Worm (Caenorhabditis elegans) whole organism, L2 larva: ENCODE data around the gene F14B8.6.

Experiments used
- C34F6.9 ChIP-seq: fragments of 150-350 bp; optimal IDR thresholded peaks from 2 replicates; lab custom pipeline; 2014; ENCODE audit warnings: missing biosample characterization, missing genetic modification characterization
- F13H6.1 ChIP-seq: sonication (generic microtip); optimal IDR thresholded peaks from 2 replicates; lab custom pipeline; 2016; ENCODE audit warnings: missing genetic modification characterization, missing compliant biosample characterization
- R02D3.7 ChIP-seq: fragments of 150-350 bp; optimal IDR thresholded peaks from 2 replicates; lab custom pipeline; 2014; ENCODE audit warnings: missing biosample characterization, missing genetic modification characterization
- Y55F3AM.14 ChIP-seq: fragments of 200-800 bp; sonication (Bioruptor generic); optimal IDR thresholded peaks from 2 replicates; lab custom pipeline; 2018; ENCODE audit warnings: mild to moderate bottlenecking, missing genetic modification characterization, missing compliant biosample characterization
- ZK546.5 ChIP-seq: sonication (generic microtip); optimal IDR thresholded peaks from 2 replicates; lab custom pipeline; 2017; ENCODE audit warnings: missing biosample characterization, missing genetic modification characterization
- alr-1 ChIP-seq: fragments of 150-350 bp; optimal IDR thresholded peaks from 2 replicates; lab custom pipeline; 2014; ENCODE audit warnings: missing biosample characterization, missing genetic modification characterization
- aly-2 ChIP-seq: fragments of 150-350 bp; optimal IDR thresholded peaks from 2 replicates; lab custom pipeline; 2014; ENCODE audit warnings: missing biosample characterization, missing genetic modification characterization
- ama-1 ChIP-seq: fragments of 150-350 bp; optimal IDR thresholded peaks from 2 replicates; lab custom pipeline; 2018; ENCODE audit warnings: inconsistent platforms
- blmp-1 ChIP-seq: sonication (generic microtip); optimal IDR thresholded peaks from 2 replicates; lab custom pipeline; 2017; ENCODE audit warnings: missing genetic modification characterization, mild to moderate bottlenecking, missing compliant biosample characterization, antibody characterized with exemption, moderate library complexity; ENCODE audit not compliant: insufficient read depth
- ceh-16 ChIP-seq: fragments of 150-350 bp; optimal IDR thresholded peaks from 2 replicates; lab custom pipeline; 2014; ENCODE audit warnings: missing biosample characterization, missing genetic modification characterization
- ceh-82 ChIP-seq: fragments of 150-350 bp; optimal IDR thresholded peaks from 2 replicates; lab custom pipeline; 2014; ENCODE audit warnings: missing biosample characterization, missing genetic modification characterization
- crh-2 ChIP-seq: sonication (generic microtip); optimal IDR thresholded peaks from 2 replicates; lab custom pipeline; 2017; ENCODE audit warnings: missing biosample characterization, missing genetic modification characterization
- dmd-4 ChIP-seq: sonication (generic microtip); optimal IDR thresholded peaks from 2 replicates; lab custom pipeline; 2017; ENCODE audit warnings: missing biosample characterization, missing genetic modification characterization
- egl-27 ChIP-seq: sonication (generic microtip); optimal IDR thresholded peaks from 3 replicates; lab custom pipeline; 2017; ENCODE audit warnings: missing biosample characterization, missing genetic modification reagents, missing genetic modification characterization
- elt-1 ChIP-seq: fragments of 150-350 bp; optimal IDR thresholded peaks from 2 replicates; lab custom pipeline; 2014; ENCODE audit warnings: missing biosample characterization, missing genetic modification characterization
- elt-3 ChIP-seq: sonication (generic microtip); optimal IDR thresholded peaks from 2 replicates; lab custom pipeline; 2017; ENCODE audit warnings: missing biosample characterization, missing genetic modification characterization
- fos-1 ChIP-seq: fragments of 150-350 bp; optimal IDR thresholded peaks from 2 replicates; lab custom pipeline; 2014; ENCODE audit warnings: missing biosample characterization, missing genetic modification characterization
- gmeb-1 ChIP-seq: fragments of 150-350 bp; optimal IDR thresholded peaks from 2 replicates; lab custom pipeline; 2014; ENCODE audit warnings: missing biosample characterization, missing genetic modification characterization
- lin-11 ChIP-seq: fragments of 150-350 bp; sonication (generic microtip); optimal IDR thresholded peaks from 2 replicates; lab custom pipeline; 2014; ENCODE audit warnings: missing biosample characterization, missing genetic modification characterization, inconsistent platforms, mixed read lengths
- lin-13 ChIP-seq: fragments of 150-350 bp; optimal IDR thresholded peaks from 2 replicates; lab custom pipeline; 2014; ENCODE audit warnings: missing biosample characterization, missing genetic modification reagents, missing genetic modification characterization
- lin-39 ChIP-seq: fragments of 150-350 bp; optimal IDR thresholded peaks from 2 replicates; lab custom pipeline; 2014; ENCODE audit warnings: missing biosample characterization, missing genetic modification reagents, missing genetic modification characterization
- lsy-2 ChIP-seq, 2 experiments: fragments of 150-350 bp in 1 of 2; sonication (generic microtip) in 1 of 2; optimal IDR thresholded peaks; 2 replicates each; lab custom pipeline; 2014 to 2017; ENCODE audit warnings: missing biosample characterization in 2 of 2, missing genetic modification characterization in 2 of 2
- mab-5 ChIP-seq: fragments of 150-350 bp; optimal IDR thresholded peaks from 2 replicates; lab custom pipeline; 2014; ENCODE audit warnings: missing biosample characterization, missing genetic modification characterization
- mbf-1 ChIP-seq: sonication (generic microtip); optimal IDR thresholded peaks from 2 replicates; lab custom pipeline; 2017; ENCODE audit warnings: missing biosample characterization, missing genetic modification characterization
- mdl-1 ChIP-seq, 2 experiments: fragments of 150-350 bp in 1 of 2; sonication (generic microtip) in 1 of 2; optimal IDR thresholded peaks; 2 replicates each; lab custom pipeline; 2017; ENCODE audit warnings: missing biosample characterization in 2 of 2, missing genetic modification characterization in 2 of 2
- nhr-10 ChIP-seq: sonication (generic microtip); optimal IDR thresholded peaks from 2 replicates; lab custom pipeline; 2017; ENCODE audit warnings: missing biosample characterization, missing genetic modification characterization
- nhr-11 ChIP-seq: fragments of 150-350 bp; optimal IDR thresholded peaks from 2 replicates; lab custom pipeline; 2014; ENCODE audit warnings: missing biosample characterization, missing genetic modification characterization
- nhr-12 ChIP-seq: fragments of 150-350 bp; optimal IDR thresholded peaks from 2 replicates; lab custom pipeline; 2014; ENCODE audit warnings: missing biosample characterization, missing genetic modification characterization
- nhr-129 ChIP-seq: fragments of 150-350 bp; optimal IDR thresholded peaks from 2 replicates; lab custom pipeline; 2014; ENCODE audit warnings: missing biosample characterization, missing genetic modification characterization
- nhr-21 ChIP-seq: fragments of 150-350 bp; optimal IDR thresholded peaks from 2 replicates; lab custom pipeline; 2014; ENCODE audit warnings: missing biosample characterization, missing genetic modification characterization
- nhr-23 ChIP-seq: fragments of 150-350 bp; optimal IDR thresholded peaks from 2 replicates; lab custom pipeline; 2014; ENCODE audit warnings: missing biosample characterization, missing genetic modification reagents, missing genetic modification characterization
- nhr-237 ChIP-seq: fragments of 150-350 bp; optimal IDR thresholded peaks from 2 replicates; lab custom pipeline; 2014; ENCODE audit warnings: missing biosample characterization, missing genetic modification characterization
- nhr-25 ChIP-seq: fragments of 150-350 bp; sonication (generic microtip); optimal IDR thresholded peaks from 3 replicates; lab custom pipeline; 2014; ENCODE audit warnings: missing biosample characterization, missing genetic modification characterization
- nhr-6 ChIP-seq: fragments of 150-350 bp; optimal IDR thresholded peaks from 2 replicates; lab custom pipeline; 2014; ENCODE audit warnings: missing biosample characterization, missing genetic modification characterization
- nhr-77 ChIP-seq: fragments of 150-350 bp; optimal IDR thresholded peaks from 2 replicates; lab custom pipeline; 2014; ENCODE audit warnings: missing biosample characterization, missing genetic modification characterization
- peb-1 ChIP-seq: fragments of 150-350 bp; optimal IDR thresholded peaks from 2 replicates; lab custom pipeline; 2014; ENCODE audit warnings: missing biosample characterization, missing genetic modification characterization
- sem-4 ChIP-seq: fragments of 150-350 bp; optimal IDR thresholded peaks from 2 replicates; lab custom pipeline; 2014; ENCODE audit warnings: missing biosample characterization, missing genetic modification reagents, missing genetic modification characterization
- skn-1 ChIP-seq: sonication (generic microtip); optimal IDR thresholded peaks from 2 replicates; lab custom pipeline; 2017; ENCODE audit warnings: missing biosample characterization, missing genetic modification characterization
- sma-3 ChIP-seq: sonication (generic microtip); optimal IDR thresholded peaks from 2 replicates; lab custom pipeline; 2016; ENCODE audit warnings: missing genetic modification reagents, missing genetic modification characterization, missing compliant biosample characterization
- sma-9 ChIP-seq, 2 experiments: fragments of 150-350 bp in 1 of 2; sonication (generic microtip) in 1 of 2; optimal IDR thresholded peaks; 2 replicates each; lab custom pipeline; 2014 to 2016; ENCODE audit warnings: missing genetic modification characterization in 2 of 2, mild to moderate bottlenecking in 1 of 2, missing biosample characterization in 1 of 2, missing compliant biosample characterization in 1 of 2, missing genetic modification reagents in 1 of 2, moderate library complexity in 1 of 2
- snpc-4 ChIP-seq: fragments of 150-350 bp; optimal IDR thresholded peaks from 2 replicates; lab custom pipeline; 2014; ENCODE audit warnings: missing biosample characterization, missing genetic modification characterization
- unc-39 ChIP-seq: fragments of 150-350 bp; optimal IDR thresholded peaks from 2 replicates; lab custom pipeline; 2014; ENCODE audit warnings: missing biosample characterization, missing genetic modification characterization
- unc-55 ChIP-seq: fragments of 150-350 bp; sonication (generic microtip); optimal IDR thresholded peaks from 3 replicates; lab custom pipeline; 2014; ENCODE audit warnings: missing biosample characterization, missing genetic modification reagents, missing genetic modification characterization
- unc-62 ChIP-seq: fragments of 150-350 bp; optimal IDR thresholded peaks from 2 replicates; lab custom pipeline; 2014; ENCODE audit warnings: missing biosample characterization, missing genetic modification reagents, missing genetic modification characterization
- zag-1 ChIP-seq: fragments of 150-350 bp; optimal IDR thresholded peaks from 2 replicates; lab custom pipeline; 2014; ENCODE audit warnings: missing biosample characterization, missing genetic modification characterization
- ztf-1 ChIP-seq: fragments of 200-800 bp; sonication (Bioruptor generic); conservative IDR thresholded peaks from 2 replicates; pipeline ENCODE4 v1.3.6; 2022; ENCODE audit warnings: missing genetic modification characterization, missing compliant biosample characterization
- ztf-11 ChIP-seq: sonication (generic microtip); optimal IDR thresholded peaks from 2 replicates; lab custom pipeline; 2017; ENCODE audit warnings: missing biosample characterization, missing genetic modification characterization
- ztf-4 ChIP-seq: fragments of 150-350 bp; optimal IDR thresholded peaks from 2 replicates; lab custom pipeline; 2014; ENCODE audit warnings: missing biosample characterization, missing genetic modification characterization

Gene F14B8.6

ce11 chrX:6932134-6932533 is at the start of gene F14B8.6:
F14B8.6 (minus strand) TSS chrX:6932425.
- TF ChIP-seq nhr-129: peak; percentile 46
- peak; percentile 28 for TF ChIP-seq fos-1
- TF ChIP-seq F13H6.1: peak; percentile 31
- no peak for TF ChIP-seq egl-27
- peak; percentile 42 for TF ChIP-seq gmeb-1 (tag; lab: Kevin White, UChicago)

- TF ChIP-seq unc-62 (GFP tag; lab: Kevin White, UChicago): no peak
- peak; percentile 33 for TF ChIP-seq nhr-129
- TF ChIP-seq nhr-237 (tag; lab: Kevin White, UChicago): no peak
- no peak for TF ChIP-seq dmd-4 (tag; lab: Kevin White, UChicago)
- TF ChIP-seq lin-39: no peak
- no peak for TF ChIP-seq ceh-16 (tag; lab: Kevin White, UChicago)
- TF ChIP-seq mab-5 (tag; lab: Kevin White, UChicago): peak; percentile 45
- TF ChIP-seq nhr-77 (tag; lab: Kevin White, UChicago): no peak
- TF ChIP-seq egl-27: no peak
- no peak for TF ChIP-seq aly-2
- TF ChIP-seq F13H6.1: no peak
- no peak for TF ChIP-seq alr-1
- TF ChIP-seq unc-55 (GFP tag; lab: Kevin White, UChicago): peak; percentile 52
- no peak for TF ChIP-seq ztf-4 (tag; lab: Kevin White, UChicago)
- TF ChIP-seq lin-11 (tag; lab: Kevin White, UChicago): no peak
- TF ChIP-seq ZK546.5 (tag; lab: Kevin White, UChicago): no peak
- TF ChIP-seq mdl-1 (tag; optimal IDR thresholded peaks at IDR 0.05; lab: Kevin White, UChicago): no peak
- peak in 1 of 2 experiments; percentile 4 for TF ChIP-seq lsy-2 (tag; optimal IDR thresholded peaks at IDR 0.05; lab: Kevin White, UChicago)
- TF ChIP-seq sem-4 (tag; lab: Kevin White, UChicago): no peak
- TF ChIP-seq ztf-11 (tag; lab: Kevin White, UChicago): no peak
- no peak for TF ChIP-seq peb-1 (tag; lab: Kevin White, UChicago)
- no peak for TF ChIP-seq sma-9 (GFP tag; optimal IDR thresholded peaks at IDR 0.05; lab: Kevin White, UChicago)
- TF ChIP-seq sma-9 (tag; optimal IDR thresholded peaks at IDR 0.05; lab: Kevin White, UChicago): no peak
- no peak for TF ChIP-seq skn-1
- TF ChIP-seq unc-39 (tag; lab: Kevin White, UChicago): no peak
- TF ChIP-seq lin-13: no peak
- TF ChIP-seq ztf-1: no peak
- no peak for TF ChIP-seq blmp-1
- TF ChIP-seq nhr-21 (tag; lab: Kevin White, UChicago): no peak
- TF ChIP-seq nhr-25 (tag; lab: Kevin White, UChicago): no peak
- TF ChIP-seq nhr-11 (tag; lab: Kevin White, UChicago): no peak
- peak; percentile 34 for TF ChIP-seq C34F6.9
- TF ChIP-seq nhr-12 (tag; lab: Kevin White, UChicago): no peak
- no peak for TF ChIP-seq Y55F3AM.14 (GFP tag; lab: Kevin White, UChicago)
- TF ChIP-seq elt-3 (tag; lab: Kevin White, UChicago): no peak
- TF ChIP-seq fos-1: no peak
- no peak for TF ChIP-seq snpc-4
- TF ChIP-seq ceh-82 (tag; lab: Kevin White, UChicago): no peak
- TF ChIP-seq zag-1 (tag; lab: Kevin White, UChicago): peak; percentile 29
- peak; percentile 27 for TF ChIP-seq crh-2 (tag; lab: Kevin White, UChicago)
- TF ChIP-seq gmeb-1 (tag; lab: Kevin White, UChicago): no peak
- no peak for TF ChIP-seq elt-1 (tag; lab: Kevin White, UChicago)
- no peak for TF ChIP-seq R02D3.7
- TF ChIP-seq sma-3 (GFP tag; lab: Kevin White, UChicago): no peak
- no peak for TF ChIP-seq mbf-1 (tag; lab: Kevin White, UChicago)
- no peak for TF ChIP-seq ama-1 (lab: Kevin White, UChicago)
- TF ChIP-seq nhr-10 (tag; lab: Kevin White, UChicago): no peak
- no peak for TF ChIP-seq nhr-6 (tag; lab: Kevin White, UChicago)
- TF ChIP-seq nhr-23 (tag; lab: Kevin White, UChicago): no peak
Measured at ce11 chrX:6971301-6971700, 39.1 kb upstream of the F14B8.6 start.
